Fruit fly (Drosophila melanogaster) S2 (cell line): ENCODE results near the gene CG8460.

Experiments
- CG8478 ChIP-seq: fragments of >200 bp; optimal IDR thresholded peaks from 2 replicates; lab custom pipeline; 2018
- CTCF ChIP-seq, 2 experiments: fragments of >200 bp; optimal IDR thresholded peaks; 2 replicates each; lab custom pipeline; 2018

DNA sequence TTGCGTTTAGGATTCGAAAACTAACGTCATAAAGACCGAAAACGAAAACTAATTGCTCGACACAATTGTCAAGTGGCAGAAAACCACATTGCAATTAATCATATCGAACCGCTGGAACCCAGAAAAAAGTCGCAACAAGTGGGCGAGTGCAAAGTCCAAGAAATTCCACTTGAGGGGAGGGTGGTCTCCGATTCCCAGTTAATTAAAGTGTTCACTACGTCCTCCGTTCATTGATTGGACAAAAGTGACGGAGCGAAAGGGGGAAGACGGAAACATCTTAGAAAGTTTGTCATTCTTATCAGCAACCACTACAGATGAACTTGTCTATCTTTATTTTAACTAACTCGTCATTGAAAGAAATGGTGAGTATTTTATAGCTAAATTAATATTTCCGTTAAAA, 5.6 kb downstream of the CG8460 start:
- TF ChIP-seq CTCF (optimal IDR thresholded peaks at IDR 0.05; lab: Kevin White, UChicago): no peak
- TF ChIP-seq CG8478 (lab: Kevin White, UChicago): no peak
